Fruit fly (Drosophila melanogaster) whole organism, embryonic: ENCODE data around the gene CG3546.
A peak's percentile ranks its signal among the peaks of the same experiment; 100 is the strongest.

ENCODE experiments used
- Ada2b ChIP-seq: fragments of 200-800 bp; sonication (Bioruptor generic); IDR thresholded peaks from 2 replicates; pipeline ENCODE4 v1.3.6; 2022; ENCODE audit warnings: missing biosample characterization, missing genetic modification characterization
- BtbVII ChIP-seq: fragments of 200-800 bp; sonication (Bioruptor generic); optimal IDR thresholded peaks from 3 replicates; lab custom pipeline; 2017; ENCODE audit warnings: missing biosample characterization, mild to moderate bottlenecking, missing genetic modification characterization
- CG10209 ChIP-seq: fragments of 200-800 bp; sonication (Bioruptor generic); optimal IDR thresholded peaks from 3 replicates; lab custom pipeline; 2017; ENCODE audit warnings: missing biosample characterization, mild to moderate bottlenecking, missing genetic modification characterization, missing genetic modification reagents
- CG11695 ChIP-seq: fragments of 200-800 bp; sonication (Bioruptor generic); IDR thresholded peaks from 3 replicates; pipeline ENCODE4 v1.3.6; 2022; ENCODE audit warnings: missing biosample characterization, missing genetic modification characterization
- CG12155 ChIP-seq: fragments of 200-800 bp; sonication (Bioruptor generic); optimal IDR thresholded peaks from 3 replicates; lab custom pipeline; 2016; ENCODE audit warnings: missing biosample characterization, missing genetic modification characterization
- CG12769 ChIP-seq: fragments of 200-800 bp; sonication (Bioruptor generic); optimal IDR thresholded peaks from 2 replicates; lab custom pipeline; 2019; ENCODE audit warnings: missing biosample characterization, mild to moderate bottlenecking, missing genetic modification characterization, moderate library complexity
- CG14014 ChIP-seq: fragments of 200-800 bp; sonication (Bioruptor generic); IDR thresholded peaks from 2 replicates; pipeline ENCODE4 v1.3.6; 2022; ENCODE audit warnings: missing biosample characterization, missing genetic modification characterization
- CG14860 ChIP-seq: fragments of 200-800 bp; sonication (Bioruptor generic); IDR thresholded peaks from 3 replicates; pipeline ENCODE4 v1.3.6; 2022; ENCODE audit warnings: missing biosample characterization, missing genetic modification characterization; ENCODE audit not compliant: partially characterized antibody
- CG15479 ChIP-seq: fragments of 200-800 bp; sonication (Bioruptor generic); optimal IDR thresholded peaks from 3 replicates; lab custom pipeline; 2019; ENCODE audit warnings: missing biosample characterization, mild to moderate bottlenecking, missing genetic modification characterization, moderate library complexity
- CG15514 ChIP-seq: fragments of 200-800 bp; sonication (Bioruptor generic); optimal IDR thresholded peaks from 3 replicates; lab custom pipeline; 2017; ENCODE audit warnings: missing biosample characterization, missing genetic modification characterization, mild to moderate bottlenecking, moderate library complexity, missing genetic modification reagents
- CG1647 ChIP-seq: fragments of 200-800 bp; sonication (Bioruptor generic); optimal IDR thresholded peaks from 3 replicates; lab custom pipeline; 2016; ENCODE audit warnings: missing biosample characterization, missing genetic modification characterization
- CG17359 ChIP-seq: fragments of 200-800 bp; sonication (Bioruptor generic); optimal IDR thresholded peaks from 3 replicates; lab custom pipeline; 2018; ENCODE audit warnings: missing biosample characterization, mild to moderate bottlenecking, missing genetic modification characterization, moderate library complexity
- CG2120 ChIP-seq: fragments of 200-800 bp; sonication (Bioruptor generic); optimal IDR thresholded peaks from 3 replicates; lab custom pipeline; 2016; ENCODE audit warnings: missing biosample characterization, missing genetic modification characterization
- CG2712 ChIP-seq: fragments of 200-800 bp; optimal IDR thresholded peaks from 3 replicates; lab custom pipeline; 2019; ENCODE audit warnings: missing biosample characterization, mild to moderate bottlenecking, missing genetic modification characterization, moderate library complexity
- CG2875 ChIP-seq: fragments of 200-800 bp; sonication (Bioruptor generic); optimal IDR thresholded peaks from 2 replicates; lab custom pipeline; 2017; ENCODE audit warnings: missing biosample characterization, mild to moderate bottlenecking, missing genetic modification characterization, missing genetic modification reagents
- CG2889 ChIP-seq: fragments of 200-800 bp; sonication (Bioruptor generic); IDR thresholded peaks from 3 replicates; pipeline ENCODE4 v1.3.6; 2022; ENCODE audit warnings: missing biosample characterization, missing genetic modification characterization
- CG42726 ChIP-seq: fragments of 200-800 bp; sonication (Bioruptor generic); IDR thresholded peaks from 2 replicates; pipeline ENCODE4 v1.3.6; 2022; ENCODE audit warnings: missing biosample characterization, missing genetic modification characterization; ENCODE audit not compliant: partially characterized antibody
- CG7357 ChIP-seq: fragments of 200-800 bp; sonication (Bioruptor generic); IDR thresholded peaks from 3 replicates; pipeline ENCODE4 v1.3.6; 2022; ENCODE audit warnings: missing biosample characterization, missing genetic modification characterization
- CG7963 ChIP-seq: fragments of 200-800 bp; sonication (Bioruptor generic); IDR thresholded peaks from 3 replicates; pipeline ENCODE4 v1.3.6; 2022; ENCODE audit warnings: missing biosample characterization, missing genetic modification characterization; ENCODE audit not compliant: partially characterized antibody
- CG8924 ChIP-seq: fragments of 200-800 bp; optimal IDR thresholded peaks from 3 replicates; lab custom pipeline; 2019; ENCODE audit warnings: missing biosample characterization, mild to moderate bottlenecking, missing genetic modification characterization, moderate library complexity
- CG9609 ChIP-seq: fragments of 200-800 bp; sonication (Bioruptor generic); optimal IDR thresholded peaks from 3 replicates; lab custom pipeline; 2016; ENCODE audit warnings: missing biosample characterization, missing genetic modification characterization
- Doc3 ChIP-seq: fragments of 200-800 bp; sonication (Bioruptor generic); IDR thresholded peaks from 3 replicates; pipeline ENCODE4 v1.3.6; 2022; ENCODE audit warnings: missing biosample characterization, missing genetic modification characterization; ENCODE audit not compliant: partially characterized antibody
- Ets97D ChIP-seq: fragments of 200-800 bp; sonication (Bioruptor generic); optimal IDR thresholded peaks from 3 replicates; lab custom pipeline; 2016; ENCODE audit warnings: missing biosample characterization, missing genetic modification characterization
- GATAe ChIP-seq: fragments of 200-800 bp; sonication (Bioruptor generic); conservative IDR thresholded peaks from 2 replicates; pipeline ENCODE4 v1.3.6; 2022; ENCODE audit warnings: missing biosample characterization, missing genetic modification characterization
- Hey ChIP-seq: fragments of 200-800 bp; sonication (Bioruptor generic); optimal IDR thresholded peaks from 3 replicates; lab custom pipeline; 2018; ENCODE audit warnings: missing biosample characterization, mild to moderate bottlenecking, missing genetic modification characterization
- Hmr ChIP-seq: fragments of 200-800 bp; sonication (Bioruptor generic); optimal IDR thresholded peaks from 3 replicates; lab custom pipeline; 2017; ENCODE audit warnings: mild to moderate bottlenecking, missing biosample characterization, missing genetic modification reagents, missing genetic modification characterization
- MTF-1 ChIP-seq: fragments of 200-800 bp; sonication (Bioruptor generic); optimal IDR thresholded peaks from 2 replicates; lab custom pipeline; 2018; ENCODE audit warnings: missing biosample characterization, mild to moderate bottlenecking, missing genetic modification characterization, borderline replicate concordance
- Mes4 ChIP-seq: fragments of 200-800 bp; sonication (Bioruptor generic); optimal IDR thresholded peaks from 2 replicates; lab custom pipeline; 2016; ENCODE audit warnings: missing biosample characterization, missing genetic modification characterization
- NC2α ChIP-seq: fragments of 200-800 bp; sonication (Bioruptor generic); optimal IDR thresholded peaks from 2 replicates; lab custom pipeline; 2016; ENCODE audit warnings: missing biosample characterization, missing genetic modification characterization
- Sin3A ChIP-seq: fragments of >200 bp; optimal IDR thresholded peaks from 2 replicates; lab custom pipeline; 2018
- al ChIP-seq: fragments of 200-800 bp; sonication (Bioruptor generic); IDR thresholded peaks from 2 replicates; pipeline ENCODE4 v1.3.6; 2022; ENCODE audit warnings: missing biosample characterization, missing genetic modification characterization
- aop ChIP-seq: fragments of 200-800 bp; sonication (Bioruptor generic); IDR thresholded peaks from 2 replicates; pipeline ENCODE4 v1.3.6; 2022; ENCODE audit warnings: missing biosample characterization, missing genetic modification characterization
- az2 ChIP-seq: fragments of 200-800 bp; sonication (Bioruptor generic); optimal IDR thresholded peaks from 3 replicates; lab custom pipeline; 2016; ENCODE audit warnings: missing biosample characterization, missing genetic modification characterization
- bsh ChIP-seq, 2 experiments: fragments of 200-800 bp; sonication (Bioruptor generic); optimal IDR thresholded peaks; 2 replicates each; lab custom pipeline; 2017 to 2018; ENCODE audit warnings: mild to moderate bottlenecking in 2 of 2, missing biosample characterization in 2 of 2, missing genetic modification characterization in 2 of 2, moderate library complexity in 1 of 2
- cad ChIP-seq: fragments of >200 bp; optimal IDR thresholded peaks from 2 replicates; lab custom pipeline; 2017; ENCODE audit warnings: missing biosample characterization, missing genetic modification characterization
- caup ChIP-seq: fragments of 200-800 bp; sonication (Bioruptor generic); optimal IDR thresholded peaks from 3 replicates; lab custom pipeline; 2017; ENCODE audit warnings: missing biosample characterization, mild to moderate bottlenecking, missing genetic modification characterization, moderate library complexity; ENCODE audit not compliant: severe bottlenecking
- crp ChIP-seq, 2 experiments: fragments of 200-800 bp; sonication (Bioruptor generic); optimal IDR thresholded peaks; 2 replicates in 1 of 2; 3 replicates in 1 of 2; lab custom pipeline; 2017; ENCODE audit warnings: missing biosample characterization in 2 of 2, missing genetic modification characterization in 2 of 2, mild to moderate bottlenecking in 1 of 2, moderate library complexity in 1 of 2
- da ChIP-seq: fragments of 200-800 bp; sonication (Bioruptor generic); optimal IDR thresholded peaks from 2 replicates; lab custom pipeline; 2016; ENCODE audit warnings: missing biosample characterization, missing genetic modification characterization
- emc ChIP-seq: fragments of 200-800 bp; sonication (Bioruptor generic); optimal IDR thresholded peaks from 2 replicates; lab custom pipeline; 2016; ENCODE audit warnings: missing biosample characterization, missing genetic modification characterization
- fd96Cb ChIP-seq: fragments of 200-800 bp; sonication (Bioruptor generic); optimal IDR thresholded peaks from 2 replicates; lab custom pipeline; 2018; ENCODE audit warnings: missing biosample characterization, mild to moderate bottlenecking, missing genetic modification characterization, moderate library complexity
- fu2 ChIP-seq: fragments of 200-800 bp; sonication (Bioruptor generic); optimal IDR thresholded peaks from 2 replicates; lab custom pipeline; 2016; ENCODE audit warnings: missing biosample characterization, missing genetic modification characterization
- grau ChIP-seq: fragments of 200-800 bp; optimal IDR thresholded peaks from 3 replicates; lab custom pipeline; 2019; ENCODE audit warnings: missing biosample characterization, mild to moderate bottlenecking, missing genetic modification characterization, moderate library complexity
- grn ChIP-seq: fragments of 200-800 bp; sonication (Bioruptor generic); optimal IDR thresholded peaks from 3 replicates; lab custom pipeline; 2017; ENCODE audit warnings: missing biosample characterization, missing genetic modification characterization
- gro ChIP-seq: fragments of 200-800 bp; sonication (Bioruptor generic); optimal IDR thresholded peaks from 2 replicates; lab custom pipeline; 2016; ENCODE audit warnings: missing biosample characterization, missing genetic modification characterization
- kah ChIP-seq: fragments of 200-800 bp; sonication (Bioruptor generic); optimal IDR thresholded peaks from 2 replicates; lab custom pipeline; 2018; ENCODE audit warnings: missing biosample characterization, mild to moderate bottlenecking, missing genetic modification characterization
- lbe ChIP-seq: fragments of 200-800 bp; sonication (Bioruptor generic); optimal IDR thresholded peaks from 2 replicates; lab custom pipeline; 2016; ENCODE audit warnings: missing biosample characterization, mild to moderate bottlenecking, missing genetic modification characterization
- nau ChIP-seq: fragments of 200-800 bp; sonication (Bioruptor generic); optimal IDR thresholded peaks from 3 replicates; lab custom pipeline; 2017; ENCODE audit warnings: missing biosample characterization, mild to moderate bottlenecking, missing genetic modification characterization, missing genetic modification reagents
- pan ChIP-seq, 4 experiments: fragments of >200 bp in 3 of 4; fragments of 200-800 bp in 1 of 4; sonication (Bioruptor generic) in 1 of 4; optimal IDR thresholded peaks in 3 of 4; IDR thresholded peaks in 1 of 4; 2 replicates each; pipeline versions ENCODE4 v1.3.6 to Lab custom; 2017 to 2022; ENCODE audit warnings: missing biosample characterization in 2 of 4, missing genetic modification characterization in 2 of 4, mixed read lengths in 1 of 4
- vnd ChIP-seq: fragments of 200-800 bp; sonication (Bioruptor generic); IDR thresholded peaks from 3 replicates; pipeline ENCODE4 v1.3.6; 2022; ENCODE audit warnings: missing biosample characterization, missing genetic modification characterization; ENCODE audit not compliant: partially characterized antibody
- zfh1 ChIP-seq: fragments of 200-800 bp; sonication (Bioruptor generic); IDR thresholded peaks from 3 replicates; pipeline ENCODE4 v1.3.6; 2022; ENCODE audit warnings: missing biosample characterization, missing genetic modification characterization

Gene CG3546

DNA sequence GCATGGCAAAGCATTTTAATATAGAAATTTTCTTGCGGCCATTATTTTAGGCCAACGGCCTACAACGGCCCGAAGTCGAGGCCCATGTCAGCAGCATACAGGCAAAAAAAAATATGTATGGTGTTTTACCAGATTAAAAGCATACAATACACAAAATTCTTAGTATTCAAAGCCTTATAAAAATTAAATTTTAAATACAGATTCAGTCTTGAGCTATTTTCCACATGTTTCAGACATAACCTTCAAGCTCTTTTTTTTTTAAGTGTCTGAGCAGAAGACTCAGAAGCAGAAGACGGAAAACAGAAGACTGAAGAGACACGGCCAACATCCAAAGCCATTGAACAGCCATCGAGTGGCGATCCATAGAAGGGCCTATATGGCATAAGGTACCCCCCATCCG lies 23.9 kb downstream of the CG3546 start (continued):
- TF ChIP-seq CG10209 (GFP tag; lab: Kevin White, UChicago): peak; percentile 11
- no peak for TF ChIP-seq Sin3A (lab: Kevin White, UChicago)
- TF ChIP-seq CG15479: no peak
- no peak for TF ChIP-seq da (GFP tag; lab: Kevin White, UChicago)
- no peak for TF ChIP-seq CG7963 (GFP tag; lab: Robert Waterston, UW)
- TF ChIP-seq CG12769 (tag; lab: Kevin White, UChicago): no peak
- no peak for TF ChIP-seq GATAe (GFP tag; lab: Robert Waterston, UW)
- TF ChIP-seq CG2120: no peak
- TF ChIP-seq al (GFP tag; lab: Robert Waterston, UW): no peak
- no peak for TF ChIP-seq gro (GFP tag; lab: Kevin White, UChicago)
- TF ChIP-seq MTF-1: no peak
- TF ChIP-seq Ets97D (GFP tag; lab: Kevin White, UChicago): no peak
- no peak for TF ChIP-seq crp (GFP tag; optimal IDR thresholded peaks at IDR 0.05; lab: Kevin White, UChicago)
- no peak for TF ChIP-seq CG14860 (GFP tag; lab: Robert Waterston, UW)
- no peak for TF ChIP-seq vnd (GFP tag; lab: Robert Waterston, UW)
- TF ChIP-seq CG2712: peak; percentile 63
- TF ChIP-seq Ada2b (GFP tag; lab: Robert Waterston, UW): 0 out of 2 replicates have a peak, but pooled peaks have one; percentile 19
- TF ChIP-seq fu2: no peak
- no peak for TF ChIP-seq CG1647 (GFP tag; lab: Kevin White, UChicago)
- no peak for TF ChIP-seq pan (optimal IDR thresholded peaks at IDR 0.05; lab: Kevin White, UChicago)
- TF ChIP-seq pan (GFP tag; optimal IDR thresholded peaks at IDR 0.05 in 1 of 2, IDR thresholded peaks at IDR 0.05 in 1 of 2): peak in 1 of 2 experiments; percentile 20
- TF ChIP-seq CG9609 (GFP tag; lab: Kevin White, UChicago): no peak
- TF ChIP-seq CG12155 (GFP tag; lab: Kevin White, UChicago): no peak
- no peak for TF ChIP-seq NC2α (GFP tag; lab: Kevin White, UChicago)
- peak; percentile 64; the same call in 1 of the 3 replicates for TF ChIP-seq zfh1 (GFP tag; lab: Robert Waterston, UW)
- TF ChIP-seq aop (GFP tag; lab: Robert Waterston, UW): no peak
- TF ChIP-seq Hmr (GFP tag; lab: Kevin White, UChicago): no peak
- TF ChIP-seq caup (GFP tag; lab: Kevin White, UChicago): no peak
- peak; percentile 58 for TF ChIP-seq fd96Cb (tag; lab: Kevin White, UChicago)
- TF ChIP-seq bsh (GFP tag; optimal IDR thresholded peaks at IDR 0.05; lab: Kevin White, UChicago): peak in 1 of 2 experiments; percentile 82
- peak; percentile 33 for TF ChIP-seq CG17359
- TF ChIP-seq az2: peak; percentile 35
- TF ChIP-seq CG15514 (GFP tag; lab: Kevin White, UChicago): no peak
- no peak for TF ChIP-seq lbe
- no peak for TF ChIP-seq CG42726 (GFP tag; lab: Robert Waterston, UW)
- no peak for TF ChIP-seq Mes4 (GFP tag; lab: Kevin White, UChicago)
- TF ChIP-seq kah (GFP tag; lab: Kevin White, UChicago): no peak
- TF ChIP-seq grn (GFP tag; lab: Kevin White, UChicago): no peak
- no peak for TF ChIP-seq BtbVII (GFP tag; lab: Kevin White, UChicago)
- no peak for TF ChIP-seq Hey (tag; lab: Kevin White, UChicago)
- TF ChIP-seq Doc3 (GFP tag; lab: Robert Waterston, UW): no peak
- no peak for TF ChIP-seq emc (GFP tag; lab: Kevin White, UChicago)
- TF ChIP-seq cad: no peak
- peak; percentile 9 for TF ChIP-seq CG2875
- TF ChIP-seq grau: peak; percentile 22
- no peak for TF ChIP-seq CG14014 (GFP tag; lab: Robert Waterston, UW)
- no peak for TF ChIP-seq CG7357
- TF ChIP-seq CG11695: 0 out of 3 replicates have a peak, but pooled peaks have one; percentile 30
- TF ChIP-seq nau (GFP tag; lab: Kevin White, UChicago): no peak
- no peak for TF ChIP-seq CG2889
- no peak for TF ChIP-seq CG8924 (tag; lab: Kevin White, UChicago)
